Worm (Caenorhabditis elegans) whole organism, L3 larva: Measurements from ENCODE around the gene T02H6.6.

Source experiments
- R02D3.7 ChIP-seq: fragments of 150-350 bp; optimal IDR thresholded peaks from 2 replicates; lab custom pipeline; 2014; ENCODE audit warnings: missing biosample characterization, missing genetic modification characterization
- ZK546.5 ChIP-seq: sonication (generic microtip); optimal IDR thresholded peaks from 2 replicates; lab custom pipeline; 2017; ENCODE audit warnings: missing biosample characterization, missing genetic modification characterization
- aly-2 ChIP-seq: fragments of 150-350 bp; optimal IDR thresholded peaks from 2 replicates; lab custom pipeline; 2014; ENCODE audit warnings: missing biosample characterization, missing genetic modification characterization
- ama-1 ChIP-seq: fragments of 150-350 bp; optimal IDR thresholded peaks from 2 replicates; lab custom pipeline; 2018
- ceh-16 ChIP-seq: sonication (generic microtip); optimal IDR thresholded peaks from 2 replicates; lab custom pipeline; 2017; ENCODE audit warnings: missing biosample characterization, missing genetic modification characterization
- ceh-28 ChIP-seq: fragments of 150-350 bp; optimal IDR thresholded peaks from 2 replicates; lab custom pipeline; 2014; ENCODE audit warnings: missing biosample characterization, missing genetic modification reagents, missing genetic modification characterization
- ceh-82 ChIP-seq: fragments of 150-350 bp; optimal IDR thresholded peaks from 2 replicates; lab custom pipeline; 2014; ENCODE audit warnings: missing biosample characterization, missing genetic modification characterization
- ceh-9 ChIP-seq: sonication (generic microtip); optimal IDR thresholded peaks from 2 replicates; lab custom pipeline; 2018; ENCODE audit warnings: missing biosample characterization, missing genetic modification characterization
- daf-12 ChIP-seq: fragments of 150-350 bp; optimal IDR thresholded peaks from 2 replicates; lab custom pipeline; 2014; ENCODE audit warnings: missing biosample characterization, missing genetic modification reagents, missing genetic modification characterization
- egl-27 ChIP-seq: sonication (generic microtip); optimal IDR thresholded peaks from 4 replicates; lab custom pipeline; 2017; ENCODE audit warnings: missing biosample characterization, missing genetic modification reagents, missing genetic modification characterization
- egl-5 ChIP-seq: fragments of 150-350 bp; optimal IDR thresholded peaks from 2 replicates; lab custom pipeline; 2017; ENCODE audit warnings: missing biosample characterization, missing genetic modification reagents, missing genetic modification characterization, inconsistent platforms
- elt-2 ChIP-seq: sonication (generic microtip); optimal IDR thresholded peaks from 2 replicates; lab custom pipeline; 2016; ENCODE audit warnings: missing genetic modification reagents, mild to moderate bottlenecking, missing genetic modification characterization, missing compliant biosample characterization
- elt-3 ChIP-seq, 3 experiments: fragments of 150-350 bp in 1 of 3; sonication (generic microtip) in 2 of 3; optimal IDR thresholded peaks; 2 replicates in 2 of 3; 4 replicates in 1 of 3; lab custom pipeline; 2014 to 2017; ENCODE audit warnings: missing biosample characterization in 3 of 3, missing genetic modification characterization in 3 of 3
- eor-1 ChIP-seq, 2 experiments: fragments of 150-350 bp; optimal IDR thresholded peaks; 2 replicates each; lab custom pipeline; 2014 to 2018; ENCODE audit warnings: missing biosample characterization in 2 of 2, missing genetic modification characterization in 2 of 2
- fkh-10 ChIP-seq: sonication (generic microtip); optimal IDR thresholded peaks from 2 replicates; lab custom pipeline; 2017; ENCODE audit warnings: missing biosample characterization, missing genetic modification reagents, missing genetic modification characterization
- fkh-2 ChIP-seq: fragments of 150-350 bp; optimal IDR thresholded peaks from 2 replicates; lab custom pipeline; 2014; ENCODE audit warnings: missing biosample characterization, missing genetic modification reagents, missing genetic modification characterization
- fos-1 ChIP-seq: fragments of 150-350 bp; optimal IDR thresholded peaks from 2 replicates; lab custom pipeline; 2014; ENCODE audit warnings: missing biosample characterization, missing genetic modification characterization
- hmg-11 ChIP-seq: sonication (generic microtip); optimal IDR thresholded peaks from 2 replicates; lab custom pipeline; 2016; ENCODE audit warnings: missing genetic modification characterization, missing compliant biosample characterization
- jun-1 ChIP-seq: fragments of 150-350 bp; optimal IDR thresholded peaks from 2 replicates; lab custom pipeline; 2014; ENCODE audit warnings: missing biosample characterization, missing genetic modification reagents, missing genetic modification characterization
- lin-15B ChIP-seq: fragments of 150-350 bp; optimal IDR thresholded peaks from 2 replicates; lab custom pipeline; 2014; ENCODE audit warnings: missing biosample characterization, missing genetic modification characterization
- lin-39 ChIP-seq: fragments of 150-350 bp; optimal IDR thresholded peaks from 2 replicates; lab custom pipeline; 2018; ENCODE audit warnings: missing biosample characterization, missing genetic modification reagents, missing genetic modification characterization
- lsy-12 ChIP-seq: sonication (generic microtip); optimal IDR thresholded peaks from 2 replicates; lab custom pipeline; 2016; ENCODE audit warnings: mild to moderate bottlenecking, missing genetic modification characterization, missing compliant biosample characterization
- mdl-1 ChIP-seq: fragments of 150-350 bp; optimal IDR thresholded peaks from 2 replicates; lab custom pipeline; 2014; ENCODE audit warnings: missing biosample characterization, missing genetic modification characterization
- mml-1 ChIP-seq: fragments of 150-350 bp; sonication (generic microtip); optimal IDR thresholded peaks from 3 replicates; lab custom pipeline; 2014; ENCODE audit warnings: missing biosample characterization, missing genetic modification characterization
- nhr-11 ChIP-seq: fragments of 150-350 bp; optimal IDR thresholded peaks from 2 replicates; lab custom pipeline; 2014; ENCODE audit warnings: missing biosample characterization, missing genetic modification characterization
- nhr-12 ChIP-seq: fragments of 150-350 bp; optimal IDR thresholded peaks from 2 replicates; lab custom pipeline; 2014; ENCODE audit warnings: missing biosample characterization, missing genetic modification characterization
- nhr-23 ChIP-seq: fragments of 150-350 bp; optimal IDR thresholded peaks from 2 replicates; lab custom pipeline; 2014; ENCODE audit warnings: missing biosample characterization, missing genetic modification reagents, missing genetic modification characterization
- nhr-237 ChIP-seq: fragments of 150-350 bp; optimal IDR thresholded peaks from 2 replicates; lab custom pipeline; 2014; ENCODE audit warnings: missing biosample characterization, missing genetic modification characterization
- nhr-25 ChIP-seq: sonication (generic microtip); optimal IDR thresholded peaks from 2 replicates; lab custom pipeline; 2017; ENCODE audit warnings: missing biosample characterization, missing genetic modification characterization
- nhr-67 ChIP-seq: fragments of 150-350 bp; optimal IDR thresholded peaks from 2 replicates; lab custom pipeline; 2014; ENCODE audit warnings: missing biosample characterization, missing genetic modification characterization
- nhr-76 ChIP-seq: fragments of 150-350 bp; sonication (generic microtip); optimal IDR thresholded peaks from 5 replicates; lab custom pipeline; 2014; ENCODE audit warnings: missing biosample characterization, missing genetic modification characterization
- nhr-77 ChIP-seq: fragments of 150-350 bp; optimal IDR thresholded peaks from 2 replicates; lab custom pipeline; 2014; ENCODE audit warnings: missing biosample characterization, missing genetic modification characterization
- pha-4 ChIP-seq: fragments of 150-350 bp; optimal IDR thresholded peaks from 2 replicates; lab custom pipeline; 2014; ENCODE audit warnings: missing biosample characterization, missing genetic modification reagents, missing genetic modification characterization
- pqm-1 ChIP-seq: fragments of 150-350 bp; optimal IDR thresholded peaks from 2 replicates; lab custom pipeline; 2017; ENCODE audit warnings: missing biosample characterization, missing genetic modification characterization, inconsistent platforms
- sea-2 ChIP-seq: fragments of 150-350 bp; sonication (generic microtip); optimal IDR thresholded peaks from 4 replicates; lab custom pipeline; 2014; ENCODE audit warnings: missing biosample characterization, missing genetic modification reagents, missing genetic modification characterization
- skn-1 ChIP-seq: fragments of 150-350 bp; optimal IDR thresholded peaks from 2 replicates; lab custom pipeline; 2014; ENCODE audit warnings: missing biosample characterization, missing genetic modification characterization
- snpc-4 ChIP-seq: fragments of 150-350 bp; optimal IDR thresholded peaks from 2 replicates; lab custom pipeline; 2014; ENCODE audit warnings: missing biosample characterization, missing genetic modification characterization
- unc-39 ChIP-seq: sonication (generic microtip); optimal IDR thresholded peaks from 4 replicates; lab custom pipeline; 2017; ENCODE audit warnings: missing biosample characterization, missing genetic modification characterization
- unc-62 ChIP-seq: fragments of 150-350 bp; sonication (generic microtip); optimal IDR thresholded peaks from 4 replicates; lab custom pipeline; 2014; ENCODE audit warnings: missing biosample characterization, missing genetic modification reagents, missing genetic modification characterization
- zag-1 ChIP-seq: fragments of 150-350 bp; optimal IDR thresholded peaks from 2 replicates; lab custom pipeline; 2014; ENCODE audit warnings: missing biosample characterization, missing genetic modification characterization
- ztf-11 ChIP-seq: fragments of 150-350 bp; optimal IDR thresholded peaks from 2 replicates; lab custom pipeline; 2014; ENCODE audit warnings: missing biosample characterization, missing genetic modification characterization
- ztf-4 ChIP-seq: fragments of 150-350 bp; optimal IDR thresholded peaks from 2 replicates; lab custom pipeline; 2014; ENCODE audit warnings: missing biosample characterization, missing genetic modification characterization

T02H6.6 gene

DNA sequence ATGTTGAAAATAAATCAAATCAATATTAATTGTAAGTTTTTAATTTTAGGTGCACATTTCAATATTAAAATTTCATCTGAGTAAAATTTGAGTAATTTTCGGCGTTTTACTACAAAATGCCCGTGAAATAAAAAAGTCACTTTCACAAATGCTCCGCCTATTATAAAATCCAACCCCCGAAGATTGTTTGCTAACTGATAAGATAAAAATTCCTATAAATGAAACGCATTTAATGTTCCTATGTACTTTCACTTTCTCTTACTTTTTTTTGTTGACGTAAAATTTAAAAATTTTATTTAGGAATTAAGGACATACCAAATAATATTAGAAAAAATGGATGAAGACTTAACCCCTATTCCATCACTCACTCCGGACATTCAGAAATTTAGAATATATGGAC lies 25.2 kb upstream of the T02H6.6 start, which contains the start of gene sdz-24:
sdz-24 (plus strand) TSS at position 301 of the 400 bp plus-strand sequence.
- TF ChIP-seq nhr-12 (tag; lab: Kevin White, UChicago) (no peak), nhr-237 (no peak), unc-39 (tag; lab: Kevin White, UChicago) (no peak), ceh-16 (tag; lab: Kevin White, UChicago) (no peak), pqm-1 (tag; lab: Kevin White, UChicago) (no peak), ceh-82 (no peak), hmg-11 (tag; lab: Kevin White, UChicago) (no peak), unc-62 (GFP tag; lab: Kevin White, UChicago) (no peak), nhr-11 (tag; lab: Kevin White, UChicago) (no peak), mml-1 (tag; lab: Kevin White, UChicago) (no peak), egl-27 (tag; lab: Kevin White, UChicago) (no peak), ama-1 (no peak), ceh-9 (no peak), ztf-11 (no peak), jun-1 (tag; lab: Kevin White, UChicago) (no peak)
- TF ChIP-seq, all 47 proteins: peak for 0

DNA sequence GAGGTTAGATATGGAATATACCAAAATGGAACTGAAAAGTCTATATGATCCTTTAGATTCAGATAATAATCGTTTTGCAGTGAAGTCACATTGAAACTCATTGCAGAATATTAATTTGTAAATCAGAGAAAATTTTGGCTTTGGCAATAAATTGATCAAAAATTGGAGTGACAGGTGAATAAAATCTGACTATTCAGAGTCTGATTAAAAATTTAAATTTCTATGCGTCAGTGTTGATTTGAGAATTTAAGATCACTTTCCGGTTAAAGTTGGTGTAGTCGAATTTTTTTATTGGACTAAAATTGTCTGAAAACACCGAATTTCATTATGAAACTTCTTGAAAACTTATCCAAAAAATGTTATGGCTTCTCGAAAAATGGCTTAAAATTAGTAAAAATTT lies 21.9 kb upstream of the T02H6.6 start, which contains the start of gene sri-45:
sri-45 (minus strand) TSS at position 101 of the 400 bp plus-strand sequence.
- TF ChIP-seq R02D3.7 (no peak), jun-1 (tag; lab: Kevin White, UChicago) (no peak), nhr-25 (tag; lab: Kevin White, UChicago) (no peak), ceh-28 (no peak), pqm-1 (tag; lab: Kevin White, UChicago) (no peak), nhr-237 (no peak), ztf-11 (no peak), lin-15B (tag; lab: Kevin White, UChicago) (no peak), nhr-12 (tag; lab: Kevin White, UChicago) (no peak), egl-5 (tag; lab: Kevin White, UChicago) (no peak), skn-1 (tag; lab: Kevin White, UChicago) (no peak), ceh-9 (no peak), nhr-23 (no peak), lsy-12 (tag; lab: Kevin White, UChicago) (no peak), zag-1 (tag; lab: Kevin White, UChicago) (no peak), ZK546.5 (no peak), sea-2 (no peak), ceh-16 (tag; lab: Kevin White, UChicago) (no peak)
- TF ChIP-seq, all 47 proteins: peak for 0

DNA sequence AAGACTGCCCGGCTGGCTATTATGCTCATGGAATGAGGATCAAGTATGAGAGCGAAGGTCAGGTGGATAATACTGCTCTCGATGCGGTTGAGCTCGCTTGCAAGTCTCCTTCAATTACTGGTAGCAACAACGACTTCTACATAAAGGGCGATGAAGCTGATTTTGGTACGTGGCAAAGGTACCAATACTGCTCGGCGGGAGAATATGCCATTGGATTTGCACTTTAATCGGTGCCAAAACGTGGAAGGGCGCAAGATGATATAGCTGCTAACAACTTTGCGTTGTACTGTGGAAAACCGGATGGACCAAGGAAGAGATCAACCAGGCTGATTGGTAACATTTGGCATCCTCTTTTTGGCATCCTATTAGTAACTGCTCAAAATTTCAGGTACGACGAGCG lies 15.7 kb upstream of the T02H6.6 start:
- TF ChIP-seq eor-1 (tag; optimal IDR thresholded peaks at IDR 0.05; lab: Kevin White, UChicago) (no peak), aly-2 (tag; lab: Kevin White, UChicago) (no peak), snpc-4 (tag; lab: Kevin White, UChicago) (no peak), nhr-76 (no peak), lin-15B (tag; lab: Kevin White, UChicago) (no peak), ceh-16 (tag; lab: Kevin White, UChicago) (no peak)

DNA sequence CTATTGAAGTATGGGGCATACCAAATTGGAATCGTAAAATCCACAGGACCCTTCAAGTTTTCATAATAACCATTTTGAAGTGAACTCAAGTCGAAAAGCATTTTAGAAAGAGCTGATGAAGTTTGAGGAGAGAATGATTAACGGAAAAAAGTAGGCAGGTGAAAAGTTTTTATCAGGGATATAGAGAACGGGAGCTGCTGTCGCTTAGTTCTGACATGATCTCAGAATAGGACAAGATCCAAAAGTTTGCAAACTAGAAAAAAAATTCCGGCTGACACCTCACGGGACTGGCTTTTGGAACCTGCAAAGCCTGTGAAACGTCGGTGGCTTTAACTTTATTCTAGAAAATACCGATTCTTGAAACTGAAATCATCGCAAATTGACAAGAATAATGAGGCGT lies 12.5 kb upstream of the T02H6.6 start, which contains the start of gene sri-46:
sri-46 (minus strand) TSS at position 101 of the 400 bp plus-strand sequence.
- TF ChIP-seq ztf-11 (no peak), nhr-67 (tag; lab: Kevin White, UChicago) (no peak), fos-1 (tag; lab: Kevin White, UChicago) (no peak), mml-1 (tag; lab: Kevin White, UChicago) (no peak), elt-2 (tag; lab: Kevin White, UChicago) (no peak), lsy-12 (tag; lab: Kevin White, UChicago) (no peak), unc-62 (GFP tag; lab: Kevin White, UChicago) (no peak), R02D3.7 (no peak), nhr-237 (no peak), nhr-12 (tag; lab: Kevin White, UChicago) (no peak), elt-3 (tag; optimal IDR thresholded peaks at IDR 0.05; lab: Kevin White, UChicago) (no peak), nhr-25 (tag; lab: Kevin White, UChicago) (no peak), pqm-1 (tag; lab: Kevin White, UChicago) (no peak), eor-1 (tag; optimal IDR thresholded peaks at IDR 0.05; lab: Kevin White, UChicago) (no peak), aly-2 (tag; lab: Kevin White, UChicago) (no peak)

DNA sequence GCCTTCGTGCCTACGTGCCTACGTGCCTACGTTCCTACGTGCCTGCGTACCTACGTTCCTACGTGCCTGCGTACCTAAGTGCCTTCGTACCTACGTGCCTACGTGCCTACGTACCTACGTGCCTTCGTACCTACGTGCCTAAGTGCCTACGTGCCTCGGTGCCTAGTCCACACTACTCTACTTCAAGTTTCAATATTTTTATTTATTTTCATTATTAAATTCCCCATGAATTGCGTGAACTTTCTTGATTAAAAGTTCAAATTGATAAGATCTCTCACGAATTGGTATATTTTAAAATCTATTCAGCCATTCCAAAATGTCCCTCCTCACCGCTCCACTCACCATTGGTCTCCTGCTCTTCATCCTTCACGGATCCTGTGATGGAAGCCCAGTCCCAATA lies 9.5 kb upstream of the T02H6.6 start, which contains the start of gene Y39F10C.3:
Y39F10C.3 (plus strand) TSS at position 301 of the 400 bp plus-strand sequence.
- TF ChIP-seq ztf-11 (no peak), fkh-2 (tag; lab: Kevin White, UChicago) (no peak), sea-2 (no peak), lin-15B (tag; lab: Kevin White, UChicago) (no peak), egl-27 (tag; lab: Kevin White, UChicago) (no peak), lin-39 (tag; lab: Kevin White, UChicago) (no peak), lsy-12 (tag; lab: Kevin White, UChicago) (no peak), aly-2 (tag; lab: Kevin White, UChicago) (no peak), fkh-10 (no peak), ceh-16 (tag; lab: Kevin White, UChicago) (no peak), fos-1 (tag; lab: Kevin White, UChicago) (no peak), mdl-1 (no peak), pha-4 (no peak), daf-12 (tag; lab: Kevin White, UChicago) (no peak), ceh-28 (no peak), mml-1 (tag; lab: Kevin White, UChicago) (no peak), nhr-77 (tag; lab: Kevin White, UChicago) (no peak), unc-62 (GFP tag; lab: Kevin White, UChicago) (no peak), R02D3.7 (no peak), ztf-4 (tag; lab: Kevin White, UChicago) (no peak)
